Worm (Caenorhabditis elegans) whole organism, midembryonic: Measurements from ENCODE around the gene mrpl-45.

Experiments
- flt-1 ChIP-seq: fragments of 200-800 bp; sonication (Bioruptor generic); IDR thresholded peaks from 2 replicates; pipeline ENCODE4 v1.3.6; 2022; ENCODE audit warnings: missing genetic modification characterization, missing compliant biosample characterization
- klf-2 ChIP-seq: fragments of 200-800 bp; sonication (Bioruptor generic); conservative IDR thresholded peaks from 2 replicates; pipeline ENCODE4 v1.3.6; 2022; ENCODE audit warnings: missing genetic modification reagents, missing genetic modification characterization, missing compliant biosample characterization
- med-1 ChIP-seq: sonication (generic microtip); optimal IDR thresholded peaks from 2 replicates; lab custom pipeline; 2017; ENCODE audit warnings: missing genetic modification characterization, mild to moderate bottlenecking, missing compliant biosample characterization, antibody characterized with exemption, missing genetic modification reagents; ENCODE audit not compliant: insufficient read depth
- ref-1 ChIP-seq: fragments of 200-800 bp; sonication (Bioruptor generic); conservative IDR thresholded peaks from 2 replicates; pipeline ENCODE4 v1.3.6; 2022; ENCODE audit warnings: missing genetic modification reagents, missing genetic modification characterization, missing compliant biosample characterization
- tab-1 ChIP-seq: fragments of 200-800 bp; sonication (Bioruptor generic); IDR thresholded peaks from 2 replicates; pipeline ENCODE4 v1.3.6; 2022; ENCODE audit warnings: missing genetic modification characterization, missing compliant biosample characterization
- ztf-29 ChIP-seq: fragments of 200-800 bp; sonication (Bioruptor generic); IDR thresholded peaks from 2 replicates; pipeline ENCODE4 v1.3.6; 2022; ENCODE audit warnings: missing genetic modification reagents, missing genetic modification characterization, missing compliant biosample characterization

- TF ChIP-seq tab-1 (no peak), klf-2 (no peak), flt-1 (GFP tag; lab: Robert Waterston, UW) (no peak), med-1 (GFP tag; lab: Kevin White, UChicago) (no peak), ref-1 (GFP tag; lab: Robert Waterston, UW) (no peak), ztf-29 (GFP tag; lab: Robert Waterston, UW) (no peak)
Observed at ce11 chrIII:1163203-1163602, 38.6 kb downstream of the mrpl-45 start.
